Fruit fly (Drosophila melanogaster) whole organism, prepupa: Measurements from ENCODE around the gene CG6933.

Experiments used
- CG10631 ChIP-seq: fragments of 200-800 bp; sonication (Bioruptor generic); optimal IDR thresholded peaks from 2 replicates; lab custom pipeline; 2016; ENCODE audit warnings: missing biosample characterization, missing genetic modification characterization
- CG10669 ChIP-seq: fragments of 200-800 bp; sonication (Bioruptor generic); optimal IDR thresholded peaks from 3 replicates; lab custom pipeline; 2018; ENCODE audit warnings: missing biosample characterization, mild to moderate bottlenecking, missing genetic modification characterization, moderate library complexity
- CG1621 ChIP-seq: fragments of 200-800 bp; sonication (Bioruptor generic); optimal IDR thresholded peaks from 3 replicates; lab custom pipeline; 2018; ENCODE audit warnings: missing biosample characterization, mild to moderate bottlenecking, missing genetic modification characterization
- CG6163 ChIP-seq: fragments of 200-800 bp; sonication (Bioruptor generic); IDR thresholded peaks from 3 replicates; pipeline ENCODE4 v1.3.6; 2022; ENCODE audit warnings: missing biosample characterization, missing genetic modification characterization
- CG6792 ChIP-seq: fragments of 200-800 bp; sonication (Bioruptor generic); optimal IDR thresholded peaks from 3 replicates; lab custom pipeline; 2016; ENCODE audit warnings: missing biosample characterization, missing genetic modification characterization
- CG8319 ChIP-seq: fragments of 200-800 bp; sonication (Bioruptor generic); optimal IDR thresholded peaks from 3 replicates; lab custom pipeline; 2016; ENCODE audit warnings: missing biosample characterization, missing genetic modification characterization
- Ets21C ChIP-seq: fragments of 200-800 bp; sonication (Bioruptor generic); optimal IDR thresholded peaks from 3 replicates; lab custom pipeline; 2016; ENCODE audit warnings: missing biosample characterization, missing genetic modification characterization
- Gug ChIP-seq: fragments of 200-800 bp; sonication (Bioruptor generic); IDR thresholded peaks from 2 replicates; pipeline ENCODE4 v1.3.6; 2022; ENCODE audit warnings: missing biosample characterization, missing genetic modification characterization
- Hr39 ChIP-seq: fragments of 200-800 bp; sonication (Bioruptor generic); optimal IDR thresholded peaks from 2 replicates; lab custom pipeline; 2016; ENCODE audit warnings: missing biosample characterization, missing genetic modification characterization
- Hr4 ChIP-seq: fragments of 200-800 bp; sonication (Bioruptor generic); optimal IDR thresholded peaks from 3 replicates; lab custom pipeline; 2016; ENCODE audit warnings: missing biosample characterization, missing genetic modification characterization
- OdsH ChIP-seq: fragments of 200-800 bp; sonication (Bioruptor generic); optimal IDR thresholded peaks from 3 replicates; lab custom pipeline; 2016; ENCODE audit warnings: missing biosample characterization, missing genetic modification characterization
- achi ChIP-seq: fragments of 200-800 bp; sonication (Bioruptor generic); optimal IDR thresholded peaks from 3 replicates; lab custom pipeline; 2016; ENCODE audit warnings: missing biosample characterization, missing genetic modification characterization
- pdm3 ChIP-seq: fragments of 200-800 bp; sonication (Bioruptor generic); optimal IDR thresholded peaks from 3 replicates; lab custom pipeline; 2016; ENCODE audit warnings: missing biosample characterization, missing genetic modification characterization

- TF ChIP-seq Ets21C (GFP tag; lab: Kevin White, UChicago) (no peak), OdsH (GFP tag; lab: Kevin White, UChicago) (no peak), Gug (GFP tag; lab: Robert Waterston, UW) (no peak), pdm3 (no peak), CG6163 (GFP tag; lab: Robert Waterston, UW) (no peak), CG8319 (GFP tag; lab: Kevin White, UChicago) (no peak), CG10631 (no peak), CG6792 (GFP tag; lab: Kevin White, UChicago) (no peak), Hr4 (GFP tag; lab: Kevin White, UChicago) (no peak), CG1621 (tag; lab: Kevin White, UChicago) (no peak), achi (no peak), Hr39 (GFP tag; lab: Kevin White, UChicago) (no peak), CG10669 (GFP tag; lab: Kevin White, UChicago) (no peak)
Observed at dm6 chr3L:20223398-20223951, 3.3 kb upstream of the CG6933 start, which contains the start of gene CG17147.
